Worm (Caenorhabditis elegans) whole organism, midembryonic: ENCODE data around the gene ZK896.1.

Source experiments
- T22C8.4 ChIP-seq: fragments of 200-800 bp; sonication (Bioruptor generic); IDR thresholded peaks from 2 replicates; pipeline ENCODE4 v1.3.6; 2022; ENCODE audit warnings: missing genetic modification characterization, missing compliant biosample characterization
- cog-1 ChIP-seq: sonication (generic microtip); optimal IDR thresholded peaks from 2 replicates; lab custom pipeline; 2016; ENCODE audit warnings: missing genetic modification characterization, missing compliant biosample characterization
- flt-1 ChIP-seq: fragments of 200-800 bp; sonication (Bioruptor generic); IDR thresholded peaks from 2 replicates; pipeline ENCODE4 v1.3.6; 2022; ENCODE audit warnings: missing genetic modification characterization, missing compliant biosample characterization
- klf-2 ChIP-seq: fragments of 200-800 bp; sonication (Bioruptor generic); conservative IDR thresholded peaks from 2 replicates; pipeline ENCODE4 v1.3.6; 2022; ENCODE audit warnings: missing genetic modification reagents, missing genetic modification characterization, missing compliant biosample characterization
- ref-1 ChIP-seq: fragments of 200-800 bp; sonication (Bioruptor generic); conservative IDR thresholded peaks from 2 replicates; pipeline ENCODE4 v1.3.6; 2022; ENCODE audit warnings: missing genetic modification reagents, missing genetic modification characterization, missing compliant biosample characterization
- tab-1 ChIP-seq: fragments of 200-800 bp; sonication (Bioruptor generic); IDR thresholded peaks from 2 replicates; pipeline ENCODE4 v1.3.6; 2022; ENCODE audit warnings: missing genetic modification characterization, missing compliant biosample characterization
- ztf-23 ChIP-seq: fragments of 200-800 bp; sonication (Bioruptor generic); IDR thresholded peaks from 2 replicates; pipeline ENCODE4 v1.3.6; 2022; ENCODE audit warnings: missing genetic modification reagents, missing genetic modification characterization, missing compliant biosample characterization
- ztf-29 ChIP-seq: fragments of 200-800 bp; sonication (Bioruptor generic); IDR thresholded peaks from 2 replicates; pipeline ENCODE4 v1.3.6; 2022; ENCODE audit warnings: missing genetic modification reagents, missing genetic modification characterization, missing compliant biosample characterization

DNA sequence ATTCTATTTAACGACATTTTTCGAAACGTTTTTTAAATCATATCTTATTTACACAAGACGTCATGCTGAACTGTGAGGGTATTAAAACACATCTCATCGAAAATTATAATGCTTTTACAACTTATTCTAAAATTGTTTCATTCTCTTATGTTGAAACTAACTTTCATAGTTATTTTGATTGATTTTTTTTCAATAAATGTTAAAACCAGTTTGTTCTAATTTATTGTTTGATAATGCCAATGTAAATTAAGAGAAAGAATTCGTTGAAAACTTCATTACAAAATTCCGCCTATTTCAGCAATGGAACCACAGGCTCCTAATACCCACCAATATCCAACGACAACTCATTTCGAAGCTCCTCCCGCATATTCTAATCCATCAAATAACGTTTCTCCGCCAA, 19.8 kb upstream of the ZK896.1 start, which contains the start of gene K08D8.11:
- TF ChIP-seq klf-2 (GFP tag; lab: Robert Waterston, UW) (no peak), ref-1 (GFP tag; lab: Robert Waterston, UW) (no peak), flt-1 (GFP tag; lab: Robert Waterston, UW) (no peak), ztf-23 (GFP tag; lab: Robert Waterston, UW) (no peak), ztf-29 (GFP tag; lab: Robert Waterston, UW) (no peak), tab-1 (GFP tag; lab: Robert Waterston, UW) (no peak), cog-1 (tag; lab: Kevin White, UChicago) (no peak), T22C8.4 (GFP tag; lab: Robert Waterston, UW) (no peak)
